Fruit fly (Drosophila melanogaster) Kc167 (cell line): ENCODE data around the gene CG31673.

Source experiments
- Myc ChIP-seq: fragments of >200 bp; optimal IDR thresholded peaks from 2 replicates; lab custom pipeline; 2017; ENCODE audit warnings: missing external identifiers
- Sin3A ChIP-seq: fragments of >200 bp; optimal IDR thresholded peaks from 2 replicates; lab custom pipeline; 2018; ENCODE audit warnings: missing external identifiers
- h ChIP-seq: fragments of >200 bp; optimal IDR thresholded peaks from 3 replicates; lab custom pipeline; 2018; ENCODE audit warnings: missing external identifiers
- insv ChIP-seq: fragments of >200 bp; optimal IDR thresholded peaks from 3 replicates; lab custom pipeline; 2018; ENCODE audit warnings: missing external identifiers
- psq ChIP-seq: fragments of >200 bp; optimal IDR thresholded peaks from 2 replicates; lab custom pipeline; 2017; ENCODE audit warnings: missing external identifiers
- ttk ChIP-seq: sonication (Bioruptor generic); optimal IDR thresholded peaks from 2 replicates; lab custom pipeline; 2017; ENCODE audit warnings: missing external identifiers

CG31673 gene

dm6 chr2L:20796758-20797514, 32.5 kb upstream of the CG31673 start, which contains the start of gene vari:
TSS of gene vari (minus strand) at chr2L:20797042.
- TF ChIP-seq Sin3A (lab: Kevin White, UChicago) (no peak), psq (lab: Kevin White, UChicago) (no peak), h (lab: Kevin White, UChicago) (no peak), Myc (no peak), insv (no peak), ttk (no peak)

dm6 chr2L:20797515-20797847, 31.9 kb upstream of the CG31673 start, which contains the start of gene CG9328:
TSS of gene CG9328 (plus strand) at chr2L:20797715.
- TF ChIP-seq insv (no peak), ttk (no peak), Sin3A (lab: Kevin White, UChicago) (no peak), psq (lab: Kevin White, UChicago) (no peak), h (lab: Kevin White, UChicago) (no peak), Myc (no peak)

dm6 chr2L:20798351-20798777, 31.0 kb upstream of the CG31673 start:
- TF ChIP-seq Sin3A (lab: Kevin White, UChicago), result no peak
- no peak for TF ChIP-seq Myc
- TF ChIP-seq insv, result no peak
- TF ChIP-seq ttk, result no peak
- TF ChIP-seq h (lab: Kevin White, UChicago), result no peak
- no peak for TF ChIP-seq psq (lab: Kevin White, UChicago)

- no peak for TF ChIP-seq ttk
- no peak for TF ChIP-seq h (lab: Kevin White, UChicago)
- no peak for TF ChIP-seq Myc
- no peak for TF ChIP-seq insv
- TF ChIP-seq psq (lab: Kevin White, UChicago), result peak; percentile 42
- TF ChIP-seq Sin3A (lab: Kevin White, UChicago), result no peak
Measured at dm6 chr2L:20799991-20800897, 29.2 kb upstream of the CG31673 start.

- TF ChIP-seq Myc, result no peak
- TF ChIP-seq insv, result no peak
- TF ChIP-seq h (lab: Kevin White, UChicago), result no peak
- TF ChIP-seq ttk, result no peak
- no peak for TF ChIP-seq Sin3A (lab: Kevin White, UChicago)
- TF ChIP-seq psq (lab: Kevin White, UChicago), result no peak
Measured at dm6 chr2L:20801801-20802200, 27.6 kb upstream of the CG31673 start.

- TF ChIP-seq psq (lab: Kevin White, UChicago), result no peak
Measured at dm6 chr2L:20802204-20802603, 27.2 kb upstream of the CG31673 start.

- no peak for TF ChIP-seq insv
Measured at dm6 chr2L:20802839-20803238, 26.6 kb upstream of the CG31673 start.

- TF ChIP-seq insv, result no peak
- no peak for TF ChIP-seq psq (lab: Kevin White, UChicago)
- TF ChIP-seq Sin3A (lab: Kevin White, UChicago), result no peak
- TF ChIP-seq h (lab: Kevin White, UChicago), result no peak
- no peak for TF ChIP-seq ttk
- TF ChIP-seq Myc, result no peak
Measured at dm6 chr2L:20803733-20804164, 25.7 kb upstream of the CG31673 start.

- TF ChIP-seq ttk, result no peak
- TF ChIP-seq h (lab: Kevin White, UChicago), result no peak
- TF ChIP-seq Sin3A (lab: Kevin White, UChicago), result no peak
- TF ChIP-seq psq (lab: Kevin White, UChicago), result no peak
- no peak for TF ChIP-seq insv
- no peak for TF ChIP-seq Myc
Measured at dm6 chr2L:20805624-20806339, 23.6 kb upstream of the CG31673 start.

dm6 chr2L:20806619-20807018, 22.8 kb upstream of the CG31673 start:
- TF ChIP-seq h (lab: Kevin White, UChicago), result no peak
- no peak for TF ChIP-seq insv
- no peak for TF ChIP-seq Sin3A (lab: Kevin White, UChicago)
- TF ChIP-seq psq (lab: Kevin White, UChicago), result no peak
- no peak for TF ChIP-seq ttk
- no peak for TF ChIP-seq Myc

dm6 chr2L:20807617-20808509, 21.5 kb upstream of the CG31673 start:
- TF ChIP-seq Myc (no peak), insv (no peak), ttk (no peak), Sin3A (lab: Kevin White, UChicago) (no peak), psq (lab: Kevin White, UChicago) (no peak), h (lab: Kevin White, UChicago) (no peak)
